Fruit fly (Drosophila melanogaster) whole organism, prepupa: ENCODE results near the gene Blos2.

ENCODE experiments used
- CG10631 ChIP-seq: fragments of 200-800 bp; sonication (Bioruptor generic); optimal IDR thresholded peaks from 2 replicates; lab custom pipeline; 2016; ENCODE audit warnings: missing biosample characterization, missing genetic modification characterization
- CG11294 ChIP-seq: fragments of 200-800 bp; sonication (Bioruptor generic); IDR thresholded peaks from 2 replicates; pipeline ENCODE4 v1.3.6; 2022; ENCODE audit warnings: missing biosample characterization, missing genetic modification characterization
- CG11902 ChIP-seq: fragments of 200-800 bp; sonication (Bioruptor generic); optimal IDR thresholded peaks from 3 replicates; lab custom pipeline; 2016; ENCODE audit warnings: missing biosample characterization, missing genetic modification characterization
- CG15336 ChIP-seq: fragments of 200-800 bp; sonication (Bioruptor generic); IDR thresholded peaks from 2 replicates; pipeline ENCODE4 v1.3.6; 2022; ENCODE audit warnings: missing biosample characterization, missing genetic modification characterization
- CG1621 ChIP-seq: fragments of 200-800 bp; sonication (Bioruptor generic); optimal IDR thresholded peaks from 3 replicates; lab custom pipeline; 2018; ENCODE audit warnings: missing biosample characterization, mild to moderate bottlenecking, missing genetic modification characterization
- CG16779 ChIP-seq: fragments of 200-800 bp; sonication (Bioruptor generic); optimal IDR thresholded peaks from 3 replicates; lab custom pipeline; 2017; ENCODE audit warnings: missing biosample characterization, mild to moderate bottlenecking, missing genetic modification characterization
- CG31627 ChIP-seq: fragments of 200-800 bp; sonication (Bioruptor generic); optimal IDR thresholded peaks from 3 replicates; lab custom pipeline; 2016; ENCODE audit warnings: missing biosample characterization, missing genetic modification characterization
- CG3919 ChIP-seq: fragments of 200-800 bp; sonication (Bioruptor generic); optimal IDR thresholded peaks from 3 replicates; lab custom pipeline; 2016; ENCODE audit warnings: missing biosample characterization, missing genetic modification characterization
- CG4318 ChIP-seq: fragments of 200-800 bp; sonication (Bioruptor generic); optimal IDR thresholded peaks from 3 replicates; lab custom pipeline; 2017; ENCODE audit warnings: missing biosample characterization, mild to moderate bottlenecking, missing genetic modification characterization
- CG6163 ChIP-seq: fragments of 200-800 bp; sonication (Bioruptor generic); IDR thresholded peaks from 3 replicates; pipeline ENCODE4 v1.3.6; 2022; ENCODE audit warnings: missing biosample characterization, missing genetic modification characterization
- CG6276 ChIP-seq: fragments of 200-800 bp; sonication (Bioruptor generic); optimal IDR thresholded peaks from 2 replicates; lab custom pipeline; 2017; ENCODE audit warnings: missing biosample characterization, mild to moderate bottlenecking, missing genetic modification characterization
- CG6808 ChIP-seq: fragments of 200-800 bp; sonication (Bioruptor generic); optimal IDR thresholded peaks from 3 replicates; lab custom pipeline; 2017; ENCODE audit warnings: missing biosample characterization, missing genetic modification characterization, mild to moderate bottlenecking, moderate library complexity, missing genetic modification reagents
- CG6854 ChIP-seq: fragments of 200-800 bp; sonication (Bioruptor generic); optimal IDR thresholded peaks from 2 replicates; lab custom pipeline; 2017; ENCODE audit warnings: missing biosample characterization, mild to moderate bottlenecking, missing genetic modification characterization
- CG7368 ChIP-seq: fragments of 200-800 bp; sonication (Bioruptor generic); optimal IDR thresholded peaks from 3 replicates; lab custom pipeline; 2016; ENCODE audit warnings: missing biosample characterization, missing genetic modification characterization
- CG8119 ChIP-seq: fragments of 200-800 bp; sonication (Bioruptor generic); IDR thresholded peaks from 3 replicates; pipeline ENCODE4 v1.3.6; 2022; ENCODE audit warnings: missing biosample characterization, missing genetic modification characterization
- CG8319 ChIP-seq: fragments of 200-800 bp; sonication (Bioruptor generic); optimal IDR thresholded peaks from 3 replicates; lab custom pipeline; 2016; ENCODE audit warnings: missing biosample characterization, missing genetic modification characterization
- CG8632 ChIP-seq: fragments of 200-800 bp; sonication (Bioruptor generic); optimal IDR thresholded peaks from 3 replicates; lab custom pipeline; 2016; ENCODE audit warnings: missing biosample characterization, missing genetic modification characterization
- Eip78C ChIP-seq: fragments of 200-800 bp; sonication (Bioruptor generic); peaks from one replicate; lab custom pipeline; 2016; ENCODE audit warnings: missing biosample characterization, missing genetic modification characterization
- Eip93F ChIP-seq: fragments of 200-800 bp; sonication (Bioruptor generic); optimal IDR thresholded peaks from 2 replicates; lab custom pipeline; 2016; ENCODE audit warnings: missing biosample characterization, mild to moderate bottlenecking, missing genetic modification characterization
- Gug ChIP-seq: fragments of 200-800 bp; sonication (Bioruptor generic); IDR thresholded peaks from 2 replicates; pipeline ENCODE4 v1.3.6; 2022; ENCODE audit warnings: missing biosample characterization, missing genetic modification characterization
- Hr4 ChIP-seq: fragments of 200-800 bp; sonication (Bioruptor generic); optimal IDR thresholded peaks from 3 replicates; lab custom pipeline; 2016; ENCODE audit warnings: missing biosample characterization, missing genetic modification characterization
- Lpt ChIP-seq: fragments of 200-800 bp; sonication (Bioruptor generic); optimal IDR thresholded peaks from 3 replicates; lab custom pipeline; 2016; ENCODE audit warnings: missing biosample characterization, missing genetic modification characterization
- OdsH ChIP-seq: fragments of 200-800 bp; sonication (Bioruptor generic); optimal IDR thresholded peaks from 3 replicates; lab custom pipeline; 2016; ENCODE audit warnings: missing biosample characterization, missing genetic modification characterization
- Sox14 ChIP-seq: fragments of 200-800 bp; sonication (Bioruptor generic); optimal IDR thresholded peaks from 3 replicates; lab custom pipeline; 2016; ENCODE audit warnings: missing biosample characterization, missing genetic modification characterization
- Sox15 ChIP-seq: fragments of 200-800 bp; sonication (Bioruptor generic); optimal IDR thresholded peaks from 3 replicates; lab custom pipeline; 2016; ENCODE audit warnings: missing biosample characterization, missing genetic modification characterization
- achi ChIP-seq: fragments of 200-800 bp; sonication (Bioruptor generic); optimal IDR thresholded peaks from 3 replicates; lab custom pipeline; 2016; ENCODE audit warnings: missing biosample characterization, missing genetic modification characterization
- eg ChIP-seq: fragments of 200-800 bp; sonication (Bioruptor generic); IDR thresholded peaks from 3 replicates; pipeline ENCODE4 v1.3.6; 2022; ENCODE audit warnings: missing biosample characterization, missing genetic modification characterization
- esn ChIP-seq: fragments of 200-800 bp; sonication (Bioruptor generic); optimal IDR thresholded peaks from 2 replicates; lab custom pipeline; 2016; ENCODE audit warnings: missing biosample characterization, mild to moderate bottlenecking, missing genetic modification characterization, moderate library complexity
- fd59A ChIP-seq: fragments of 200-800 bp; sonication (Bioruptor generic); optimal IDR thresholded peaks from 2 replicates; lab custom pipeline; 2017; ENCODE audit warnings: missing biosample characterization, mild to moderate bottlenecking, missing genetic modification characterization, missing genetic modification reagents
- fd85E ChIP-seq: fragments of 200-800 bp; sonication (Bioruptor generic); optimal IDR thresholded peaks from 3 replicates; lab custom pipeline; 2016; ENCODE audit warnings: missing biosample characterization, missing genetic modification characterization
- fkh ChIP-seq: fragments of 200-800 bp; sonication (Bioruptor generic); optimal IDR thresholded peaks from 3 replicates; lab custom pipeline; 2017; ENCODE audit warnings: missing biosample characterization, mild to moderate bottlenecking, missing genetic modification characterization, moderate library complexity
- lz ChIP-seq: fragments of 200-800 bp; sonication (Bioruptor generic); optimal IDR thresholded peaks from 3 replicates; lab custom pipeline; 2016; ENCODE audit warnings: missing biosample characterization, missing genetic modification characterization
- net ChIP-seq: fragments of 200-800 bp; sonication (Bioruptor generic); optimal IDR thresholded peaks from 3 replicates; lab custom pipeline; 2016; ENCODE audit warnings: missing biosample characterization, missing genetic modification characterization
- salr ChIP-seq, 2 experiments: fragments of 200-800 bp; sonication (Bioruptor generic); optimal IDR thresholded peaks; 3 replicates each; lab custom pipeline; 2016 to 2018; ENCODE audit warnings: missing biosample characterization in 2 of 2, missing genetic modification characterization in 2 of 2, mild to moderate bottlenecking in 1 of 2
- spab ChIP-seq: fragments of 200-800 bp; sonication (Bioruptor generic); optimal IDR thresholded peaks from 2 replicates; lab custom pipeline; 2017; ENCODE audit warnings: missing biosample characterization, mild to moderate bottlenecking, missing genetic modification characterization, missing genetic modification reagents
- svp ChIP-seq: fragments of 200-800 bp; sonication (Bioruptor generic); peaks from one replicate; lab custom pipeline; 2016; ENCODE audit warnings: missing biosample characterization, missing genetic modification characterization
- vri ChIP-seq: fragments of 200-800 bp; sonication (Bioruptor generic); optimal IDR thresholded peaks from 3 replicates; lab custom pipeline; 2016; ENCODE audit warnings: missing biosample characterization, mild to moderate bottlenecking, missing genetic modification characterization

Gene Blos2

dm6 chr3L:11064689-11065088, 3.3 kb downstream of the Blos2 start, which contains the start of the genes CG32075, CG45101 and SuUR (continued):
- TF ChIP-seq CG6808 (GFP tag; lab: Kevin White, UChicago) (no peak), CG1621 (tag; lab: Kevin White, UChicago) (peak; percentile 21), CG6854 (no peak), fd59A (GFP tag; lab: Kevin White, UChicago) (peak; percentile 39), CG8632 (GFP tag; lab: Kevin White, UChicago) (peak; percentile 73), salr (GFP tag; optimal IDR thresholded peaks at IDR 0.05; lab: Kevin White, UChicago) (peak; percentile 43 to 59), CG6276 (GFP tag; lab: Kevin White, UChicago) (no peak)

DNA sequence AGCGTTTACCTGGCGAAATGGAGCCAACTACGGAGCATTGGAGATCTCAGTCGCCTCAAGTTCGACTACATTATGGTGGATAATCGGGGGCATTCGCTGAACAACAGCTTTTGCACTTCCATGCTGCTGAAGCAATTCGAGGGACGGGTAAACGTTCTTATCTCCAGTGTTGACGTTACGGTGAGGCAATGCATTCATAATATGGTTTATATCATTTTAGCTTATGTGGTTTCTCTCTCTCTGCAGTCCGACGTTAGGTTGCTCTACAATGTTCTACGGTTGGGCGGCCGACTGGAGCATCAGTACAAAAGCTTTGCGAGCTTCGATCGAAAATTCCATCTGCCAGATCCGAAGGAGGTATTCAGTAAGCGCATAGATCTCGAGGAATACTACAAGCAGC, 4.5 kb downstream of the Blos2 start:
- peak; percentile 10 for TF ChIP-seq fkh (GFP tag; lab: Kevin White, UChicago)
- no peak for TF ChIP-seq CG8119 (GFP tag; lab: Robert Waterston, UW)
- peak; percentile 16 for TF ChIP-seq Eip78C
- TF ChIP-seq vri (GFP tag; lab: Kevin White, UChicago) = peak; percentile 82
- TF ChIP-seq CG10631 (GFP tag; lab: Kevin White, UChicago) = no peak

DNA sequence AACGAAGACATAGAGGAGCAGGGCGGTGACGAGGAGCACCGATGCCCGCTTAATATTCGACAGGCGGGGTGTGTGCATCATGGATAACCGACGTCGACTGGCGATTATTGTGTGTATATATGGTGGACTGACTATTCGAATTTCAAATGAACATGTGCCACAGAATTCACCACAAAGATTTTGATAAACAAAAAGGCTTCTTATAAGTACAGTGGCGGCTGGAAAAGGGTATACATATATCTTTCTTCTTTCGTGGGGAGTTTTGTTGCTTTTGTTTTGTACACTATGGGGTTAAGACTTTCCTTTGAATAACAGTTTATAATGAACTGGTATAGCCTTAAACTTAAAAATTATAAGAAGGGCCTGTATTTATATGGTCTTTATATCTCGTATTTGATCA, 8.4 kb downstream of the Blos2 start, which contains the start of gene CG6310:
TSS of gene CG6310 (minus strand) at position 101 of the 400 bp plus-strand sequence.
- TF ChIP-seq CG6163 (GFP tag; lab: Robert Waterston, UW) (no peak), eg (GFP tag; lab: Robert Waterston, UW) (0 out of 3 replicates have a peak, but pooled peaks have one; percentile 8), esn (GFP tag; lab: Kevin White, UChicago) (peak; percentile 0)

- TF ChIP-seq vri (GFP tag; lab: Kevin White, UChicago) (peak; percentile 99), Sox14 (no peak), CG6854 (no peak), CG6163 (GFP tag; lab: Robert Waterston, UW) (peak; percentile 39; the same call in 1 of the 3 replicates)
Observed at dm6 chr3L:11070372-11070854, 9.0 kb downstream of the Blos2 start, which contains the start of gene Mocs1. TSS of gene Mocs1 (plus strand) at chr3L:11070526.

DNA sequence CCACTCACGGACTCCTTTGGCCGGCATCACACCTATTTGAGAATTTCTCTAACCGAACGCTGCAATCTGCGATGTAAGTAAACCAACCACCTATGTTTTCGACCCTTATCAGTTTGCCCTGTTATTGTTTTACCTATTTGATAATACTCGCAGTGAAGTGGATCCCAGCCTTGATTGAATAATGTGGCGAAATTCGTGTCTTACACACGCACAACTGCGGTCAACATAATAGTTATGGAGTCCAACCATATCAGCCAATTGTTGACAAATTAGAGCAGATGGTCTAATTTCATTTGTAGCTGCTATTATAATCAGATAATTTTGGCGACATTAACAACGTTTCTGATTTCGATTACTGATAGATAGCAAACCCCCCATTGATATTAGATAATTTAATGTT, 9.7 kb downstream of the Blos2 start:
- TF ChIP-seq CG31627 (no peak), achi (GFP tag; lab: Kevin White, UChicago) (no peak), CG16779 (no peak), esn (GFP tag; lab: Kevin White, UChicago) (no peak), net (no peak), CG1621 (tag; lab: Kevin White, UChicago) (no peak), fd85E (GFP tag; lab: Kevin White, UChicago) (no peak), lz (no peak), spab (GFP tag; lab: Kevin White, UChicago) (no peak), CG15336 (GFP tag; lab: Robert Waterston, UW) (no peak), Sox15 (GFP tag; lab: Kevin White, UChicago) (no peak), OdsH (no peak), Eip78C (no peak), vri (GFP tag; lab: Kevin White, UChicago) (no peak), CG4318 (no peak), CG11294 (no peak)

dm6 chr3L:11074043-11074853, 12.9 kb downstream of the Blos2 start, which contains the start of the genes Pfdn2 and Noc1:
TSS of gene Pfdn2 (minus strand) at chr3L:11074388.
TSS of gene Noc1 (plus strand) at chr3L:11074769.
- TF ChIP-seq CG3919 (GFP tag; lab: Kevin White, UChicago) (no peak), CG10631 (GFP tag; lab: Kevin White, UChicago) (peak; percentile 73), Lpt (GFP tag; lab: Kevin White, UChicago) (no peak), esn (GFP tag; lab: Kevin White, UChicago) (peak; percentile 62), Gug (GFP tag; lab: Robert Waterston, UW) (peak; percentile 30; the same call in 1 of the 2 replicates), OdsH (no peak), CG8119 (GFP tag; lab: Robert Waterston, UW) (no peak), vri (GFP tag; lab: Kevin White, UChicago) (no peak), CG8632 (GFP tag; lab: Kevin White, UChicago) (no peak), Sox15 (GFP tag; lab: Kevin White, UChicago) (no peak), CG4318 (no peak), svp (GFP tag; lab: Kevin White, UChicago) (no peak), CG11902 (GFP tag; lab: Kevin White, UChicago) (no peak), CG8319 (GFP tag; lab: Kevin White, UChicago) (peak; percentile 2), Hr4 (GFP tag; lab: Kevin White, UChicago) (no peak), CG6854 (peak; percentile 20), Eip93F (GFP tag; lab: Kevin White, UChicago) (no peak), CG15336 (GFP tag; lab: Robert Waterston, UW) (0 out of 2 replicates have a peak, but pooled peaks have one; percentile 7), CG7368 (GFP tag; lab: Kevin White, UChicago) (no peak), CG16779 (no peak), CG6808 (GFP tag; lab: Kevin White, UChicago) (no peak), fd59A (GFP tag; lab: Kevin White, UChicago) (no peak), net (no peak)
